Worm (Caenorhabditis elegans): ENCODE data around the gene far-8.

DNA sequence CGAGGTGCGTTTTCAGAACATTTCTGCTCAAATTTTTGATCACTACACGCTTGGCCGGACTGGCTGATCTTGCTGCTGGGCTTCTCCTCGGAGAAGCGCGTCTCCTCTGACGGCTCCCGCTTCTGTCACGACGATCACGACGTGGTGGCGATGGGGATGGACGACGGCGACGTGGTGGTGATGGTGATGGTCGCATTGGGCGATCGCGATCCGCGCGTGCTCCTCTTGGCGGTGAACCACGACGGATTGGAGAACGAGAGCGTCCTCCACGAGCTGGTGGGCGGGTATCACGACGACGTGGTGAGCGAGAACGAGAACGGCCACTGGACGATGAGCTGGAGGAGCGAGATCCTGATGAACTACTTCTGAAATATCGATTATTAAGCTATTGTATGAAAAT lies 10.7 kb downstream of the far-8 start:
- TF ChIP-seq ztf-23 (GFP tag; IDR thresholded peaks at IDR 0.05) (no peak), T22C8.4 (GFP tag; IDR thresholded peaks at IDR 0.05) (no peak), ref-1 (GFP tag; conservative IDR thresholded peaks at IDR 0.05) (no peak), ztf-29 (GFP tag; IDR thresholded peaks at IDR 0.05) (no peak), tab-1 (GFP tag; IDR thresholded peaks at IDR 0.05) (no peak), flt-1 (GFP tag; IDR thresholded peaks at IDR 0.05) (no peak), cog-1 (tag; optimal IDR thresholded peaks at IDR 0.05) (no peak)

Data from whole organism, midembryonic.